Worm (Caenorhabditis elegans): ENCODE data around the gene ceph-41.

- TF ChIP-seq lin-39 (tag; optimal IDR thresholded peaks at IDR 0.05), result no peak
- TF ChIP-seq ztf-11 (tag; optimal IDR thresholded peaks at IDR 0.05), result no peak
- TF ChIP-seq nhr-11 (tag; optimal IDR thresholded peaks at IDR 0.05), result no peak
- no peak for TF ChIP-seq ama-1 (optimal IDR thresholded peaks at IDR 0.05)
These were observed 26.2 kb downstream of the ceph-41 start for ce11 chrIV:8153163-8153562.

Data from whole organism, L1 larva.